Worm (Caenorhabditis elegans) whole organism, L4 larva: ENCODE data around the gene Y15E3A.5.

ENCODE experiments used
- D1046.2 ChIP-seq: fragments of 200-800 bp; sonication (Bioruptor generic); IDR thresholded peaks from 2 replicates; pipeline ENCODE4 v1.3.6; 2022; ENCODE audit warnings: missing genetic modification characterization, missing compliant biosample characterization
- F26F4.8 ChIP-seq: fragments of 200-800 bp; sonication (Bioruptor generic); conservative IDR thresholded peaks from 2 replicates; pipeline ENCODE4 v1.3.6; 2022; ENCODE audit warnings: missing genetic modification characterization, missing compliant biosample characterization
- F37D6.2 ChIP-seq: sonication (generic microtip); optimal IDR thresholded peaks from 2 replicates; lab custom pipeline; 2016; ENCODE audit warnings: mild to moderate bottlenecking, missing genetic modification characterization, missing compliant biosample characterization
- F44E2.7 ChIP-seq: fragments of 200-800 bp; sonication (Bioruptor generic); IDR thresholded peaks from 2 replicates; pipeline ENCODE4 v2.1.2; 2022; ENCODE audit warnings: missing genetic modification characterization, missing compliant biosample characterization
- R02D3.7 ChIP-seq: fragments of 150-350 bp; sonication (generic microtip); optimal IDR thresholded peaks from 3 replicates; lab custom pipeline; 2014; ENCODE audit warnings: missing biosample characterization, missing genetic modification characterization
- T26A8.4 ChIP-seq: fragments of 200-800 bp; sonication (Bioruptor generic); IDR thresholded peaks from 2 replicates; pipeline ENCODE4 v1.3.6; 2022; ENCODE audit warnings: missing genetic modification characterization, missing compliant biosample characterization
- Y105C5A.15 ChIP-seq: fragments of 200-800 bp; sonication (Bioruptor generic); IDR thresholded peaks from 2 replicates; pipeline ENCODE4 v1.3.6; 2022; ENCODE audit warnings: missing genetic modification characterization, missing compliant biosample characterization
- Y5F2A.4 ChIP-seq: fragments of 200-800 bp; sonication (Bioruptor generic); optimal IDR thresholded peaks from 2 replicates; lab custom pipeline; 2018; ENCODE audit warnings: mild to moderate bottlenecking, missing genetic modification characterization, missing compliant biosample characterization
- ZK546.5 ChIP-seq, 2 experiments: sonication (generic microtip); optimal IDR thresholded peaks; 2 replicates each; lab custom pipeline; 2017; ENCODE audit warnings: missing biosample characterization in 2 of 2, missing genetic modification characterization in 2 of 2
- aly-2 ChIP-seq: sonication (generic microtip); optimal IDR thresholded peaks from 2 replicates; lab custom pipeline; 2018; ENCODE audit warnings: missing biosample characterization, missing genetic modification characterization
- attf-4 ChIP-seq: sonication (generic microtip); optimal IDR thresholded peaks from 3 replicates; lab custom pipeline; 2017; ENCODE audit warnings: missing biosample characterization, missing genetic modification characterization
- ceh-28 ChIP-seq: fragments of 150-350 bp; optimal IDR thresholded peaks from 2 replicates; lab custom pipeline; 2014; ENCODE audit warnings: missing biosample characterization, missing genetic modification reagents, missing genetic modification characterization
- ceh-44 ChIP-seq: fragments of 200-800 bp; sonication (Bioruptor generic); IDR thresholded peaks from 2 replicates; pipeline ENCODE4 v1.3.6; 2022; ENCODE audit warnings: missing genetic modification reagents, missing genetic modification characterization, missing compliant biosample characterization
- ceh-82 ChIP-seq: sonication (generic microtip); optimal IDR thresholded peaks from 2 replicates; lab custom pipeline; 2017; ENCODE audit warnings: missing biosample characterization, missing genetic modification characterization
- cey-2 ChIP-seq: sonication (generic microtip); optimal IDR thresholded peaks from 3 replicates; lab custom pipeline; 2017; ENCODE audit warnings: missing genetic modification characterization, mild to moderate bottlenecking, missing compliant biosample characterization, antibody characterized with exemption, borderline replicate concordance; ENCODE audit not compliant: insufficient read depth
- daf-8 ChIP-seq: fragments of 200-800 bp; sonication (Bioruptor generic); IDR thresholded peaks from 2 replicates; pipeline ENCODE4 v1.3.6; 2022; ENCODE audit warnings: missing genetic modification characterization, missing compliant biosample characterization
- duxl-1 ChIP-seq: sonication (generic microtip); optimal IDR thresholded peaks from 2 replicates; lab custom pipeline; 2016; ENCODE audit warnings: mild to moderate bottlenecking, missing genetic modification characterization, moderate library complexity, missing compliant biosample characterization; ENCODE audit not compliant: poor library complexity
- dve-1 ChIP-seq: sonication (generic microtip); optimal IDR thresholded peaks from 2 replicates; lab custom pipeline; 2017; ENCODE audit warnings: antibody characterized with exemption, mild to moderate bottlenecking, missing genetic modification characterization, missing compliant biosample characterization; ENCODE audit not compliant: insufficient read depth
- fos-1 ChIP-seq: fragments of 150-350 bp; optimal IDR thresholded peaks from 2 replicates; lab custom pipeline; 2014; ENCODE audit warnings: missing biosample characterization, missing genetic modification characterization
- hif-1 ChIP-seq, 2 experiments: sonication (generic microtip); optimal IDR thresholded peaks; 2 replicates each; lab custom pipeline; 2016 to 2017; ENCODE audit warnings: missing compliant biosample characterization in 2 of 2, missing genetic modification characterization in 2 of 2, missing genetic modification reagents in 2 of 2, missing genotype in 2 of 2, mild to moderate bottlenecking in 1 of 2
- hlh-30 ChIP-seq: sonication (generic microtip); optimal IDR thresholded peaks from 2 replicates; lab custom pipeline; 2017; ENCODE audit warnings: antibody characterized with exemption, mild to moderate bottlenecking, missing genetic modification characterization, missing compliant biosample characterization; ENCODE audit not compliant: insufficient read depth
- hmg-1.1 ChIP-seq: fragments of 200-800 bp; sonication (Bioruptor generic); IDR thresholded peaks from 2 replicates; pipeline ENCODE4 v1.3.6; 2022; ENCODE audit warnings: missing genetic modification reagents, missing genetic modification characterization, missing compliant biosample characterization
- jun-1 ChIP-seq: fragments of 150-350 bp; optimal IDR thresholded peaks from 2 replicates; lab custom pipeline; 2014; ENCODE audit warnings: missing biosample characterization, missing genetic modification reagents, missing genetic modification characterization
- lin-1 ChIP-seq: fragments of 200-800 bp; sonication (Bioruptor generic); IDR thresholded peaks from 2 replicates; pipeline ENCODE4 v1.3.6; 2022; ENCODE audit warnings: missing genetic modification reagents, missing genetic modification characterization, missing compliant biosample characterization
- lin-13 ChIP-seq: fragments of 150-350 bp; optimal IDR thresholded peaks from 2 replicates; lab custom pipeline; 2014; ENCODE audit warnings: missing biosample characterization, missing genetic modification reagents, missing genetic modification characterization
- lin-15B ChIP-seq: fragments of 150-350 bp; sonication (generic microtip); optimal IDR thresholded peaks from 3 replicates; lab custom pipeline; 2014; ENCODE audit warnings: missing biosample characterization, missing genetic modification characterization
- lir-3 ChIP-seq: sonication (generic microtip); optimal IDR thresholded peaks from 2 replicates; lab custom pipeline; 2016; ENCODE audit warnings: mild to moderate bottlenecking, missing genetic modification characterization, missing compliant biosample characterization
- lsy-2 ChIP-seq, 2 experiments: fragments of 150-350 bp in 1 of 2; sonication (generic microtip) in 1 of 2; optimal IDR thresholded peaks; 2 replicates each; lab custom pipeline; 2014 to 2017; ENCODE audit warnings: missing biosample characterization in 2 of 2, missing genetic modification characterization in 2 of 2
- madf-5 ChIP-seq, 2 experiments: fragments of 200-800 bp; sonication (Bioruptor generic); IDR thresholded peaks; 2 replicates each; pipeline ENCODE4 v1.3.6; 2022; ENCODE audit warnings: missing compliant biosample characterization in 2 of 2, missing genetic modification characterization in 2 of 2
- mdl-1 ChIP-seq, 2 experiments: fragments of 150-350 bp in 1 of 2; sonication (generic microtip) in 1 of 2; optimal IDR thresholded peaks; 2 replicates each; lab custom pipeline; 2014 to 2017; ENCODE audit warnings: missing biosample characterization in 2 of 2, missing genetic modification characterization in 2 of 2
- mep-1 ChIP-seq: fragments of 150-350 bp; sonication (generic microtip); optimal IDR thresholded peaks from 3 replicates; lab custom pipeline; 2014; ENCODE audit warnings: missing biosample characterization, missing genetic modification characterization
- mxl-3 ChIP-seq: fragments of 200-800 bp; sonication (Bioruptor generic); optimal IDR thresholded peaks from 2 replicates; lab custom pipeline; 2018; ENCODE audit warnings: mild to moderate bottlenecking, missing genetic modification characterization, missing compliant biosample characterization
- nhr-102 ChIP-seq: sonication (generic microtip); optimal IDR thresholded peaks from 2 replicates; lab custom pipeline; 2016; ENCODE audit warnings: mild to moderate bottlenecking, missing genetic modification characterization, moderate library complexity, missing compliant biosample characterization
- nhr-11 ChIP-seq: fragments of 150-350 bp; optimal IDR thresholded peaks from 2 replicates; lab custom pipeline; 2014; ENCODE audit warnings: missing biosample characterization, missing genetic modification characterization
- nhr-111 ChIP-seq: fragments of 200-800 bp; sonication (Bioruptor generic); optimal IDR thresholded peaks from 2 replicates; lab custom pipeline; 2018; ENCODE audit warnings: mild to moderate bottlenecking, missing genetic modification characterization, missing compliant biosample characterization
- nhr-42 ChIP-seq: fragments of 200-800 bp; sonication (Bioruptor generic); IDR thresholded peaks from 2 replicates; pipeline ENCODE4 v1.3.6; 2022; ENCODE audit warnings: missing genetic modification characterization, missing compliant biosample characterization
- nhr-48 ChIP-seq: sonication (generic microtip); optimal IDR thresholded peaks from 2 replicates; lab custom pipeline; 2016; ENCODE audit warnings: mild to moderate bottlenecking, missing genetic modification characterization, missing compliant biosample characterization
- nhr-77 ChIP-seq: fragments of 150-350 bp; optimal IDR thresholded peaks from 2 replicates; lab custom pipeline; 2014; ENCODE audit warnings: missing biosample characterization, missing genetic modification characterization
- pha-4 ChIP-seq, 2 experiments: fragments of 150-350 bp in 1 of 2; fragments of 200-800 bp in 1 of 2; sonication (Bioruptor generic) in 1 of 2; IDR thresholded peaks in 1 of 2; optimal IDR thresholded peaks in 1 of 2; 2 replicates each; pipeline versions ENCODE4 v1.3.6 to Lab custom; 2014 to 2022; ENCODE audit warnings: missing genetic modification characterization in 2 of 2, missing genetic modification reagents in 2 of 2, missing biosample characterization in 1 of 2, missing compliant biosample characterization in 1 of 2
- php-3 ChIP-seq: fragments of 200-800 bp; sonication (Bioruptor generic); IDR thresholded peaks from 2 replicates; pipeline ENCODE4 v1.3.6; 2022; ENCODE audit warnings: missing genetic modification reagents, missing genetic modification characterization, missing compliant biosample characterization
- rbr-2 ChIP-seq: sonication (generic microtip); optimal IDR thresholded peaks from 2 replicates; lab custom pipeline; 2016; ENCODE audit warnings: missing genotype, missing genetic modification characterization, missing compliant biosample characterization
- saeg-2 ChIP-seq: fragments of 200-800 bp; sonication (Bioruptor generic); IDR thresholded peaks from 2 replicates; pipeline ENCODE4 v1.3.6; 2022; ENCODE audit warnings: missing genetic modification reagents, missing genetic modification characterization, missing compliant biosample characterization
- snpc-1.2 ChIP-seq: fragments of 200-800 bp; sonication (Bioruptor generic); IDR thresholded peaks from 2 replicates; pipeline ENCODE4 v1.3.6; 2022; ENCODE audit warnings: missing genetic modification reagents, missing genetic modification characterization, missing compliant biosample characterization
- spr-1 ChIP-seq: sonication (generic microtip); optimal IDR thresholded peaks from 2 replicates; lab custom pipeline; 2016; ENCODE audit warnings: mild to moderate bottlenecking, missing genetic modification characterization, missing compliant biosample characterization
- unc-130 ChIP-seq: sonication (generic microtip); optimal IDR thresholded peaks from 2 replicates; lab custom pipeline; 2016; ENCODE audit warnings: missing genetic modification reagents, missing genetic modification characterization, missing compliant biosample characterization
- unc-62 ChIP-seq, 3 experiments: fragments of 150-350 bp in 1 of 3; sonication (generic microtip); optimal IDR thresholded peaks in 2 of 3; peaks in 1 of 3; 1 replicate in 1 of 3; 2 replicates in 2 of 3; lab custom pipeline; 2014 to 2017; ENCODE audit warnings: missing biosample characterization in 3 of 3, missing genetic modification characterization in 3 of 3, missing genetic modification reagents in 3 of 3, missing genotype in 1 of 3
- zag-1 ChIP-seq: fragments of 150-350 bp; optimal IDR thresholded peaks from 2 replicates; lab custom pipeline; 2014; ENCODE audit warnings: missing biosample characterization, missing genetic modification characterization
- zfp-3 ChIP-seq: fragments of 200-800 bp; sonication (Bioruptor generic); conservative IDR thresholded peaks from 2 replicates; pipeline ENCODE4 v1.3.6; 2022; ENCODE audit warnings: missing genetic modification reagents, missing genetic modification characterization, missing compliant biosample characterization
- zip-11 ChIP-seq: fragments of 200-800 bp; sonication (Bioruptor generic); IDR thresholded peaks from 2 replicates; pipeline ENCODE4 v1.3.6; 2022; ENCODE audit warnings: missing genetic modification characterization, missing compliant biosample characterization
- zip-2 ChIP-seq: fragments of 150-350 bp; optimal IDR thresholded peaks from 2 replicates; lab custom pipeline; 2014; ENCODE audit warnings: missing biosample characterization, missing genetic modification characterization

The Y15E3A.5 gene

DNA sequence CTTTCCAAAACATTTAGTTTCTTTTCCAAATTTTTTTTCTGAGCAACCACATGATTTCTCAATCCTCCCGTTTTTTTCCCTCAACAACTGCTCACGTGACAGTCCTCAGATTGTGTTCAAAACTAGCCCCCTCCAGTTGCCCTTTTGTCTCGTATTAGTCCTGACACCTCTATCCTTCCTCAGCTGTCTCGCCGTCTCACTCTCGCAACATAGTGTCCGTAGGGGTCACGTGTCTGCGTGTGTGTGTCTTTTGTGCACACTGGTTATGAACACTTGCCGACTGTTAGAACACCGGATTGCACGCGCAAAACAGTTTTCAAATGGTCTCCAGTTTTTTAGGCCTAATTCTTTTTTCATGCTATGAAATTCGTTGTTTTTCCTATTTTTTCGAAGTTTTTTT lies 24.9 kb downstream of the Y15E3A.5 start (continued):
- TF ChIP-seq lir-3 = no peak
- TF ChIP-seq ZK546.5 (tag; optimal IDR thresholded peaks at IDR 0.05; lab: Kevin White, UChicago) = no peak
- peak; percentile 3 for TF ChIP-seq nhr-102 (tag; lab: Kevin White, UChicago)
- TF ChIP-seq daf-8 = no peak
- no peak for TF ChIP-seq fos-1 (tag; lab: Kevin White, UChicago)
- peak; percentile 66 for TF ChIP-seq hmg-1.1 (GFP tag; lab: Robert Waterston, UW)
- peak in 1 of 2 experiments; percentile 43 for TF ChIP-seq unc-62 (GFP tag; optimal IDR thresholded peaks at IDR 0.05 in 1 of 2; lab: Kevin White, UChicago)
- no peak for TF ChIP-seq unc-62 (tag; optimal IDR thresholded peaks at IDR 0.05; lab: Kevin White, UChicago)
- TF ChIP-seq mep-1 (tag; lab: Kevin White, UChicago) = peak; percentile 92
- TF ChIP-seq F44E2.7 (GFP tag; lab: Robert Waterston, UW) = no peak
- TF ChIP-seq lin-1 (GFP tag; lab: Robert Waterston, UW) = no peak
- no peak for TF ChIP-seq zip-11 (GFP tag; lab: Robert Waterston, UW)
- TF ChIP-seq spr-1 (tag; lab: Kevin White, UChicago) = peak; percentile 8
- TF ChIP-seq ceh-82 = no peak
- TF ChIP-seq madf-5 (GFP tag; IDR thresholded peaks at IDR 0.05; lab: Robert Waterston, UW) = no peak
- no peak for TF ChIP-seq Y105C5A.15
- no peak for TF ChIP-seq nhr-42 (GFP tag; lab: Robert Waterston, UW)
- no peak for TF ChIP-seq unc-130 (GFP tag; lab: Kevin White, UChicago)
- no peak for TF ChIP-seq ceh-44 (GFP tag; lab: Robert Waterston, UW)
- TF ChIP-seq nhr-11 (tag; lab: Kevin White, UChicago) = peak; percentile 92
- TF ChIP-seq cey-2 (tag; lab: Kevin White, UChicago) = no peak
- TF ChIP-seq Y5F2A.4 (GFP tag; lab: Kevin White, UChicago) = no peak
- peak in 1 of 2 experiments; percentile 75 for TF ChIP-seq hif-1 (tag; optimal IDR thresholded peaks at IDR 0.05; lab: Kevin White, UChicago)
- peak; percentile 46 to 94 for TF ChIP-seq mdl-1 (tag; optimal IDR thresholded peaks at IDR 0.05; lab: Kevin White, UChicago)
- peak; percentile 61; the same call in 1 of the 2 replicates for TF ChIP-seq pha-4 (GFP tag; IDR thresholded peaks at IDR 0.05; lab: Robert Waterston, UW)
- no peak for TF ChIP-seq pha-4 (tag; optimal IDR thresholded peaks at IDR 0.05; lab: Kevin White, UChicago)
- 0 out of 2 replicates have a peak, but pooled peaks have one; percentile 31 for TF ChIP-seq zfp-3 (GFP tag; lab: Robert Waterston, UW)
- no peak for TF ChIP-seq zag-1 (tag; lab: Kevin White, UChicago)
- TF ChIP-seq php-3 = no peak
- TF ChIP-seq hlh-30 (tag; lab: Kevin White, UChicago) = peak; percentile 99
- TF ChIP-seq saeg-2 (GFP tag; lab: Robert Waterston, UW) = no peak
- TF ChIP-seq nhr-111 (GFP tag; lab: Kevin White, UChicago) = no peak
- TF ChIP-seq snpc-1.2 (GFP tag; lab: Robert Waterston, UW) = no peak
- TF ChIP-seq rbr-2 (tag; lab: Kevin White, UChicago) = peak; percentile 30
- peak; percentile 82 for TF ChIP-seq mxl-3
- TF ChIP-seq ceh-28 (tag; lab: Kevin White, UChicago) = no peak
- TF ChIP-seq nhr-77 (tag; lab: Kevin White, UChicago) = no peak
- peak; percentile 3 for TF ChIP-seq duxl-1
- peak; percentile 14 for TF ChIP-seq nhr-48 (tag; lab: Kevin White, UChicago)
- no peak for TF ChIP-seq aly-2 (tag; lab: Kevin White, UChicago)
- no peak for TF ChIP-seq D1046.2
- TF ChIP-seq R02D3.7 (tag; lab: Kevin White, UChicago) = no peak
- TF ChIP-seq F37D6.2 = peak; percentile 52
- no peak for TF ChIP-seq jun-1 (tag; lab: Kevin White, UChicago)
- no peak for TF ChIP-seq lin-15B (tag; lab: Kevin White, UChicago)
- TF ChIP-seq F26F4.8 (GFP tag; lab: Robert Waterston, UW) = no peak
- TF ChIP-seq lin-13 = peak; percentile 30
- no peak for TF ChIP-seq T26A8.4 (GFP tag; lab: Robert Waterston, UW)
- TF ChIP-seq lsy-2 (tag; optimal IDR thresholded peaks at IDR 0.05; lab: Kevin White, UChicago) = peak; percentile 53 to 81
- no peak for TF ChIP-seq attf-4 (tag; lab: Kevin White, UChicago)
- peak; percentile 49 for TF ChIP-seq dve-1 (tag; lab: Kevin White, UChicago)
- TF ChIP-seq zip-2 = no peak
